Fruit fly (Drosophila melanogaster): ENCODE results near the gene Ir94b.

Ir94b gene

DNA sequence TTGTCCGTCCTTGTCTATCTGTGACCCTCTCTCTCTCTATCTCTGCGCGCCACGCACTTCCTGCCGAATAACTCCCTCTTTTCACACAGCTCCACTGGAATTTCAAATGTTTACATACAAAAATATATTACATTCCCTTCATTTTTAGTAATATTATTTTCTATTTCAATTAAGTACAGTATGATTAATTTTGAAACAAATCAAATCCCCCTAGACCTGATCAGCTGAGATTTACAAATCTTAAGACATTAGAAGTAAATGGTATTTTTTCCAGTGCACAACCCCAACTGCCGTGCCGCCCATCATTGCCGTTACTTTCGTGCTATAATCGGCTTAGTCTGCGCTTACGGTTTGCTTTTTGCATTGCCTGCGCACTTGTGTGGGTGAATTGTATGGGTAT, 8.7 kb downstream of the Ir94b start (continued):
- TF ChIP-seq gem (tag; optimal IDR thresholded peaks at IDR 0.05) (peak; percentile 71), Scr (GFP tag; IDR thresholded peaks at IDR 0.05; ENCODE audit: partially characterized antibody) (no peak), phol (tag; optimal IDR thresholded peaks at IDR 0.05) (peak; percentile 32), trh (GFP tag; optimal IDR thresholded peaks at IDR 0.05) (no peak), CG13296 (GFP tag; optimal IDR thresholded peaks at IDR 0.05) (peak; percentile 71), CG17912 (GFP tag; optimal IDR thresholded peaks at IDR 0.05) (no peak), CG1792 (GFP tag; optimal IDR thresholded peaks at IDR 0.05) (no peak), Dip3 (GFP tag; optimal IDR thresholded peaks at IDR 0.05) (no peak), en (GFP tag; optimal IDR thresholded peaks at IDR 0.05) (no peak), CG13123 (GFP tag; optimal IDR thresholded peaks at IDR 0.05) (no peak), hbn (GFP tag; IDR thresholded peaks at IDR 0.05; ENCODE audit: partially characterized antibody) (no peak), CG3847 (GFP tag; IDR thresholded peaks at IDR 0.05) (0 out of 2 replicates have a peak, but pooled peaks have one; percentile 33), NK7.1 (GFP tag; optimal IDR thresholded peaks at IDR 0.05) (no peak), CG7839 (tag; optimal IDR thresholded peaks at IDR 0.05) (no peak), CG9727 (GFP tag; optimal IDR thresholded peaks at IDR 0.05) (no peak), CG18476 (GFP tag; optimal IDR thresholded peaks at IDR 0.05) (peak; percentile 14), HHEX (GFP tag; optimal IDR thresholded peaks at IDR 0.05) (peak; percentile 68), mirr (GFP tag; optimal IDR thresholded peaks at IDR 0.05) (no peak), CG11504 (tag; optimal IDR thresholded peaks at IDR 0.05) (peak; percentile 81), az2 (GFP tag; optimal IDR thresholded peaks at IDR 0.05) (no peak), Camta (GFP tag; optimal IDR thresholded peaks at IDR 0.05) (no peak), CG17328 (GFP tag; IDR thresholded peaks at IDR 0.05) (peak; percentile 40; the same call in 1 of the 2 replicates), hth (optimal IDR thresholded peaks at IDR 0.05) (no peak), H15 (GFP tag; IDR thresholded peaks at IDR 0.05) (no peak), CG3995 (GFP tag; optimal IDR thresholded peaks at IDR 0.05) (no peak), CG15073 (GFP tag; optimal IDR thresholded peaks at IDR 0.05) (no peak), CG13775 (GFP tag; optimal IDR thresholded peaks at IDR 0.05) (no peak), Rx (GFP tag; IDR thresholded peaks at IDR 0.05) (no peak), HLH3B (GFP tag; IDR thresholded peaks at IDR 0.05) (peak; percentile 55; the same call in 1 of the 2 replicates), CG14667 (GFP tag; IDR thresholded peaks at IDR 0.05) (peak; percentile 20; the same call in 1 of the 2 replicates), Asciz (GFP tag; optimal IDR thresholded peaks at IDR 0.05) (peak; percentile 37), slp2 (GFP tag; optimal IDR thresholded peaks at IDR 0.05) (no peak), CG7372 (GFP tag; IDR thresholded peaks at IDR 0.05) (0 out of 2 replicates have a peak, but pooled peaks have one; percentile 29), Drgx (GFP tag; IDR thresholded peaks at IDR 0.05) (no peak), CG10274 (GFP tag; optimal IDR thresholded peaks at IDR 0.05) (peak; percentile 15), CG13287 (GFP tag; IDR thresholded peaks at IDR 0.05; ENCODE audit: partially characterized antibody) (no peak), Dll (GFP tag; IDR thresholded peaks at IDR 0.05; ENCODE audit: partially characterized antibody) (no peak), jigr1 (GFP tag; IDR thresholded peaks at IDR 0.05) (no peak), CG30403 (GFP tag; optimal IDR thresholded peaks at IDR 0.05) (peak; percentile 48), tx (GFP tag; optimal IDR thresholded peaks at IDR 0.05) (no peak), CG10565 (GFP tag; optimal IDR thresholded peaks at IDR 0.05) (no peak), Meics (GFP tag; optimal IDR thresholded peaks at IDR 0.05) (peak; percentile 88), Xbp1 (GFP tag; optimal IDR thresholded peaks at IDR 0.05) (peak; percentile 43), CG12071 (GFP tag; optimal IDR thresholded peaks at IDR 0.05) (peak; percentile 83), twi (tag; optimal IDR thresholded peaks at IDR 0.05) (no peak), wor (GFP tag; IDR thresholded peaks at IDR 0.05) (no peak), E2f1 (GFP tag; IDR thresholded peaks at IDR 0.05) (peak; percentile 48; the same call in 1 of the 2 replicates), ttk (GFP tag; IDR thresholded peaks at IDR 0.05) (peak; percentile 58; the same call in 1 of the 2 replicates), fd64A (GFP tag; optimal IDR thresholded peaks at IDR 0.05) (no peak), psq (GFP tag; optimal IDR thresholded peaks at IDR 0.05) (no peak), Sox102F (GFP tag; optimal IDR thresholded peaks at IDR 0.05) (peak; percentile 63), CG2202 (tag; optimal IDR thresholded peaks at IDR 0.05) (no peak)

Measured in whole organism, embryonic.